Worm (Caenorhabditis elegans): ENCODE data around the gene srw-133.

Gene srw-133

ce11 chrV:4127435-4127834, 12.9 kb upstream of the srw-133 start, which contains the start of gene T05B4.13:
Gene T05B4.13 (minus strand): TSS chrV:4127535.
- TF ChIP-seq mls-2 (tag; optimal IDR thresholded peaks at IDR 0.05), result no peak
- no peak for TF ChIP-seq mep-1 (tag; optimal IDR thresholded peaks at IDR 0.05)
- no peak for TF ChIP-seq nhr-2 (tag; optimal IDR thresholded peaks at IDR 0.05)
- no peak for TF ChIP-seq ham-2 (GFP tag; optimal IDR thresholded peaks at IDR 0.05)
- no peak for TF ChIP-seq ceh-43 (GFP tag; optimal IDR thresholded peaks at IDR 0.05)
- no peak for TF ChIP-seq nhr-12 (tag; optimal IDR thresholded peaks at IDR 0.05)
- TF ChIP-seq nhr-28 (tag; optimal IDR thresholded peaks at IDR 0.05), result no peak
- no peak for TF ChIP-seq drap-1 (GFP tag; optimal IDR thresholded peaks at IDR 0.05)
- no peak for TF ChIP-seq sem-2 (GFP tag; optimal IDR thresholded peaks at IDR 0.05)
- no peak for TF ChIP-seq nhr-237 (tag; optimal IDR thresholded peaks at IDR 0.05)
- TF ChIP-seq mab-5 (tag; optimal IDR thresholded peaks at IDR 0.05), result no peak
- no peak for TF ChIP-seq hlh-1 (tag; optimal IDR thresholded peaks at IDR 0.05)
- TF ChIP-seq blmp-1 (tag; optimal IDR thresholded peaks at IDR 0.05), result no peak
- no peak for TF ChIP-seq ztf-11 (tag; optimal IDR thresholded peaks at IDR 0.05)
- no peak for TF ChIP-seq pha-4 (tag; optimal IDR thresholded peaks at IDR 0.05)
- no peak for TF ChIP-seq snpc-4 (tag; optimal IDR thresholded peaks at IDR 0.05)
- TF ChIP-seq flh-1 (GFP tag; optimal IDR thresholded peaks at IDR 0.05), result no peak
- TF ChIP-seq cnd-1 (tag; optimal IDR thresholded peaks at IDR 0.05), result no peak
- no peak for TF ChIP-seq elt-3 (tag; optimal IDR thresholded peaks at IDR 0.05)
- no peak for TF ChIP-seq tbx-8 (GFP tag; optimal IDR thresholded peaks at IDR 0.05)

ce11 chrV:4125552-4126084, 11.1 kb upstream of the srw-133 start, which contains the start of gene T05B4.12:
Gene T05B4.12 (minus strand): TSS chrV:4126034.
- TF ChIP-seq zip-8 (tag; optimal IDR thresholded peaks at IDR 0.05) (no peak), mep-1 (tag; optimal IDR thresholded peaks at IDR 0.05) (no peak), mab-5 (tag; optimal IDR thresholded peaks at IDR 0.05) (no peak), hlh-1 (tag; optimal IDR thresholded peaks at IDR 0.05) (no peak), elt-3 (tag; optimal IDR thresholded peaks at IDR 0.05) (no peak), pha-4 (tag; optimal IDR thresholded peaks at IDR 0.05) (no peak), unc-39 (tag; optimal IDR thresholded peaks at IDR 0.05) (no peak)

ce11 chrV:4122415-4122814, 7.9 kb upstream of the srw-133 start, which contains the start of gene phat-5:
Gene phat-5 (minus strand): TSS chrV:4122515.
- no peak for TF ChIP-seq lsy-2 (tag; optimal IDR thresholded peaks at IDR 0.05)
- TF ChIP-seq blmp-1 (tag; optimal IDR thresholded peaks at IDR 0.05), result no peak
- TF ChIP-seq unc-39 (tag; optimal IDR thresholded peaks at IDR 0.05), result no peak
- no peak for TF ChIP-seq mep-1 (tag; optimal IDR thresholded peaks at IDR 0.05)
- TF ChIP-seq nhr-76 (tag; optimal IDR thresholded peaks at IDR 0.05), result no peak
- TF ChIP-seq M03D4.4 (tag; optimal IDR thresholded peaks at IDR 0.05), result no peak
- TF ChIP-seq ceh-39 (tag; optimal IDR thresholded peaks at IDR 0.05), result no peak
- TF ChIP-seq sem-2 (GFP tag; optimal IDR thresholded peaks at IDR 0.05), result no peak
- TF ChIP-seq ceh-43 (GFP tag; optimal IDR thresholded peaks at IDR 0.05), result no peak

- TF ChIP-seq lin-13 (tag; optimal IDR thresholded peaks at IDR 0.05), result no peak
- no peak for TF ChIP-seq sem-2 (GFP tag; optimal IDR thresholded peaks at IDR 0.05)
- TF ChIP-seq M03D4.4 (tag; optimal IDR thresholded peaks at IDR 0.05), result no peak
- no peak for TF ChIP-seq mls-2 (tag; optimal IDR thresholded peaks at IDR 0.05)
- TF ChIP-seq unc-120 (tag; optimal IDR thresholded peaks at IDR 0.05; ENCODE audit: poor library complexity, severe bottlenecking), result no peak
- no peak for TF ChIP-seq nhr-12 (tag; optimal IDR thresholded peaks at IDR 0.05)
Observed at ce11 chrV:4120629-4121028, 6.1 kb upstream of the srw-133 start, which contains the start of gene T05B4.10. Gene T05B4.10 (minus strand): TSS chrV:4120729.

DNA sequence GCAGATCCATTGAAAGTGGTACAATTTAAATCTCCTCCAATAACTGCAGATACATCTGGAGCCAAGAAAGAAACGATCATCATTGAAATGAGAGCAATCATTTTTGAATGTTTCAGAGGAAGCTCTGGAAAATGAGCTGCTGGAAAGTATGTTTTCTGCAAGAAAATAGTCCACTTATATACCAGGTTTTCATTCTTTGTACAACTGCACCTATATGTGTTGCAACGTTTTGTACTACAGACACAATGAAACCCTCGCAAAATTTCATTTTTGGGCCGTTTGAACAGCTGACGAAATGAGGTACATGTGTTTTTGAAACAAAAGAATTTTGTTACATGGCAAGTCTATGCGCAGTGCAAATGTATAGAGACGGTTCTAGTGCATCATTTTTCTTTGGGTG, 3.8 kb upstream of the srw-133 start, which contains the start of gene T05B4.9:
Gene T05B4.9, minus strand, starts transcription at position 101 of the 400 bp plus-strand sequence.
- TF ChIP-seq nhr-76 (tag; optimal IDR thresholded peaks at IDR 0.05) (no peak), blmp-1 (tag; optimal IDR thresholded peaks at IDR 0.05) (no peak), ham-2 (GFP tag; optimal IDR thresholded peaks at IDR 0.05) (no peak), M03D4.4 (tag; optimal IDR thresholded peaks at IDR 0.05) (no peak), nhr-28 (tag; optimal IDR thresholded peaks at IDR 0.05) (no peak), pha-4 (tag; optimal IDR thresholded peaks at IDR 0.05) (no peak), bed-3 (GFP tag; optimal IDR thresholded peaks at IDR 0.05) (no peak), unc-39 (tag; optimal IDR thresholded peaks at IDR 0.05) (no peak), elt-1 (tag; optimal IDR thresholded peaks at IDR 0.05; ENCODE audit: borderline replicate concordance, insufficient read depth) (no peak), mls-2 (tag; optimal IDR thresholded peaks at IDR 0.05) (no peak), flh-1 (GFP tag; optimal IDR thresholded peaks at IDR 0.05) (no peak), nhr-12 (tag; optimal IDR thresholded peaks at IDR 0.05) (no peak), sptf-1 (tag; optimal IDR thresholded peaks at IDR 0.05) (no peak), drap-1 (GFP tag; optimal IDR thresholded peaks at IDR 0.05) (no peak), ztf-11 (tag; optimal IDR thresholded peaks at IDR 0.05) (no peak)

Data from whole organism, mixed stage, embryonic.